Fruit fly (Drosophila melanogaster) whole organism, prepupa: ENCODE results near the gene CG33647.

Experiments
- CG10631 ChIP-seq: fragments of 200-800 bp; sonication (Bioruptor generic); optimal IDR thresholded peaks from 2 replicates; lab custom pipeline; 2016; ENCODE audit warnings: missing biosample characterization, missing genetic modification characterization
- CG11762 ChIP-seq: fragments of 200-800 bp; sonication (Bioruptor generic); optimal IDR thresholded peaks from 3 replicates; lab custom pipeline; 2016; ENCODE audit warnings: missing biosample characterization, missing genetic modification characterization; ENCODE audit not compliant: insufficient read depth
- CG1621 ChIP-seq: fragments of 200-800 bp; sonication (Bioruptor generic); optimal IDR thresholded peaks from 3 replicates; lab custom pipeline; 2018; ENCODE audit warnings: missing biosample characterization, mild to moderate bottlenecking, missing genetic modification characterization
- CG16779 ChIP-seq: fragments of 200-800 bp; sonication (Bioruptor generic); optimal IDR thresholded peaks from 3 replicates; lab custom pipeline; 2017; ENCODE audit warnings: missing biosample characterization, mild to moderate bottlenecking, missing genetic modification characterization
- CG3032 ChIP-seq: fragments of 200-800 bp; optimal IDR thresholded peaks from 2 replicates; lab custom pipeline; 2019; ENCODE audit warnings: missing biosample characterization, mild to moderate bottlenecking, missing genetic modification characterization, moderate library complexity
- CG3919 ChIP-seq: fragments of 200-800 bp; sonication (Bioruptor generic); optimal IDR thresholded peaks from 3 replicates; lab custom pipeline; 2016; ENCODE audit warnings: missing biosample characterization, missing genetic modification characterization
- CG6163 ChIP-seq: fragments of 200-800 bp; sonication (Bioruptor generic); IDR thresholded peaks from 3 replicates; pipeline ENCODE4 v1.3.6; 2022; ENCODE audit warnings: missing biosample characterization, missing genetic modification characterization
- CG6792 ChIP-seq: fragments of 200-800 bp; sonication (Bioruptor generic); optimal IDR thresholded peaks from 3 replicates; lab custom pipeline; 2016; ENCODE audit warnings: missing biosample characterization, missing genetic modification characterization
- CG6808 ChIP-seq: fragments of 200-800 bp; sonication (Bioruptor generic); optimal IDR thresholded peaks from 3 replicates; lab custom pipeline; 2017; ENCODE audit warnings: missing biosample characterization, missing genetic modification characterization, mild to moderate bottlenecking, moderate library complexity, missing genetic modification reagents
- CG8119 ChIP-seq: fragments of 200-800 bp; sonication (Bioruptor generic); IDR thresholded peaks from 3 replicates; pipeline ENCODE4 v1.3.6; 2022; ENCODE audit warnings: missing biosample characterization, missing genetic modification characterization
- CG8319 ChIP-seq: fragments of 200-800 bp; sonication (Bioruptor generic); optimal IDR thresholded peaks from 3 replicates; lab custom pipeline; 2016; ENCODE audit warnings: missing biosample characterization, missing genetic modification characterization
- CG9139 ChIP-seq: fragments of 200-800 bp; sonication (Bioruptor generic); optimal IDR thresholded peaks from 3 replicates; lab custom pipeline; 2017; ENCODE audit warnings: missing biosample characterization, mild to moderate bottlenecking, missing genetic modification characterization
- Eip78C ChIP-seq: fragments of 200-800 bp; sonication (Bioruptor generic); peaks from one replicate; lab custom pipeline; 2016; ENCODE audit warnings: missing biosample characterization, missing genetic modification characterization
- Eip93F ChIP-seq: fragments of 200-800 bp; sonication (Bioruptor generic); optimal IDR thresholded peaks from 2 replicates; lab custom pipeline; 2016; ENCODE audit warnings: missing biosample characterization, mild to moderate bottlenecking, missing genetic modification characterization
- Ets96B ChIP-seq: fragments of 200-800 bp; optimal IDR thresholded peaks from 2 replicates; lab custom pipeline; 2019; ENCODE audit warnings: missing biosample characterization, mild to moderate bottlenecking, missing genetic modification characterization, moderate library complexity
- Gug ChIP-seq: fragments of 200-800 bp; sonication (Bioruptor generic); IDR thresholded peaks from 2 replicates; pipeline ENCODE4 v1.3.6; 2022; ENCODE audit warnings: missing biosample characterization, missing genetic modification characterization
- Hr38 ChIP-seq: sonication (Bioruptor generic); optimal IDR thresholded peaks from 2 replicates; lab custom pipeline; 2016; ENCODE audit warnings: missing biosample characterization, missing genetic modification characterization
- Lpt ChIP-seq: fragments of 200-800 bp; sonication (Bioruptor generic); optimal IDR thresholded peaks from 3 replicates; lab custom pipeline; 2016; ENCODE audit warnings: missing biosample characterization, missing genetic modification characterization
- Smox ChIP-seq: fragments of 200-800 bp; sonication (Bioruptor generic); optimal IDR thresholded peaks from 3 replicates; lab custom pipeline; 2016; ENCODE audit warnings: missing biosample characterization, missing genetic modification characterization
- Sox102F ChIP-seq: fragments of 200-800 bp; sonication (Bioruptor generic); optimal IDR thresholded peaks from 2 replicates; lab custom pipeline; 2016; ENCODE audit warnings: missing biosample characterization, mild to moderate bottlenecking, missing genetic modification characterization
- Sox14 ChIP-seq: fragments of 200-800 bp; sonication (Bioruptor generic); optimal IDR thresholded peaks from 3 replicates; lab custom pipeline; 2016; ENCODE audit warnings: missing biosample characterization, missing genetic modification characterization
- Sox15 ChIP-seq: fragments of 200-800 bp; sonication (Bioruptor generic); optimal IDR thresholded peaks from 3 replicates; lab custom pipeline; 2016; ENCODE audit warnings: missing biosample characterization, missing genetic modification characterization
- dac ChIP-seq: fragments of 200-800 bp; sonication (Bioruptor generic); optimal IDR thresholded peaks from 2 replicates; lab custom pipeline; 2017; ENCODE audit warnings: missing biosample characterization, mild to moderate bottlenecking, missing genetic modification characterization
- dsx ChIP-seq: fragments of 200-800 bp; optimal IDR thresholded peaks from 3 replicates; lab custom pipeline; 2019; ENCODE audit warnings: missing biosample characterization, mild to moderate bottlenecking, missing genetic modification characterization, moderate library complexity; ENCODE audit not compliant: poor library complexity, severe bottlenecking
- eg ChIP-seq: fragments of 200-800 bp; sonication (Bioruptor generic); IDR thresholded peaks from 3 replicates; pipeline ENCODE4 v1.3.6; 2022; ENCODE audit warnings: missing biosample characterization, missing genetic modification characterization
- esn ChIP-seq: fragments of 200-800 bp; sonication (Bioruptor generic); optimal IDR thresholded peaks from 2 replicates; lab custom pipeline; 2016; ENCODE audit warnings: missing biosample characterization, mild to moderate bottlenecking, missing genetic modification characterization, moderate library complexity
- fkh ChIP-seq: fragments of 200-800 bp; sonication (Bioruptor generic); optimal IDR thresholded peaks from 3 replicates; lab custom pipeline; 2017; ENCODE audit warnings: missing biosample characterization, mild to moderate bottlenecking, missing genetic modification characterization, moderate library complexity
- lz ChIP-seq: fragments of 200-800 bp; sonication (Bioruptor generic); optimal IDR thresholded peaks from 3 replicates; lab custom pipeline; 2016; ENCODE audit warnings: missing biosample characterization, missing genetic modification characterization
- pdm3 ChIP-seq: fragments of 200-800 bp; sonication (Bioruptor generic); optimal IDR thresholded peaks from 3 replicates; lab custom pipeline; 2016; ENCODE audit warnings: missing biosample characterization, missing genetic modification characterization
- svp ChIP-seq: fragments of 200-800 bp; sonication (Bioruptor generic); peaks from one replicate; lab custom pipeline; 2016; ENCODE audit warnings: missing biosample characterization, missing genetic modification characterization
- topi ChIP-seq: fragments of 200-800 bp; sonication (Bioruptor generic); optimal IDR thresholded peaks from 3 replicates; lab custom pipeline; 2016; ENCODE audit warnings: missing biosample characterization, missing genetic modification characterization
- vri ChIP-seq: fragments of 200-800 bp; sonication (Bioruptor generic); optimal IDR thresholded peaks from 3 replicates; lab custom pipeline; 2016; ENCODE audit warnings: missing biosample characterization, mild to moderate bottlenecking, missing genetic modification characterization

Gene CG33647

DNA sequence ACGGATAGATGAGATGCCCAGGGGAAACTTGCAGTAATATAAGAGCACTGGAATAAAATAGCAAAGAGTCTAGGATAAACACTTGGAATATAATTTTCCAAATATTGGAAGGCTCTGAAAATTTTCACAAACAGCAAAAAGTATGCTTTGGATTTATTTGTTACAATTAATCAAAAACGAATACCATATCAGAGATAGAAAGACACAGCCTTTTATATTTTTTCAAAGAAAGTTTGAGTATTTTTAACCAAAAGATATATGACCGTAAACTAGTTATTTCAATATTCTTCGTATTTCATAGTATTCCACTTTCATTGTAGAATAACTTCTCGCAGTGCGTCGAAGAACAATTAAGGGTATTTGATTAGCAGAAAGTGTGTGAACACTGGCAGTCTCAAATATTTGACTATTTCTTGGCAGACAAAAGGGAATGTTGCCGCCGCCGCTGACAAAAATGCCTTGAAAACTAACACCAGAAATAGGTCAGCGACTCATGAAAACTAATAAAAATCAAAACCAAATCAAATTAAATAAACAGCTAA lies 7.2 kb upstream of the CG33647 start:
- TF ChIP-seq Smox (GFP tag; lab: Kevin White, UChicago) (no peak), Hr38 (no peak), Lpt (GFP tag; lab: Kevin White, UChicago) (no peak), CG16779 (tag; lab: Kevin White, UChicago) (no peak), CG9139 (GFP tag; lab: Kevin White, UChicago) (no peak), CG1621 (tag; lab: Kevin White, UChicago) (no peak), Ets96B (tag; lab: Kevin White, UChicago) (no peak), CG6163 (GFP tag; lab: Robert Waterston, UW) (no peak), pdm3 (GFP tag; lab: Kevin White, UChicago) (no peak), eg (GFP tag; lab: Robert Waterston, UW) (no peak), Eip93F (GFP tag; lab: Kevin White, UChicago) (no peak), lz (GFP tag; lab: Kevin White, UChicago) (no peak), Sox15 (no peak)

dm6 chr3L:19229491-19229890 lies 6.7 kb upstream of the CG33647 start:
- TF ChIP-seq CG10631 (GFP tag; lab: Kevin White, UChicago), result no peak
- no peak for TF ChIP-seq CG8319 (GFP tag; lab: Kevin White, UChicago)
- TF ChIP-seq CG6792 (GFP tag; lab: Kevin White, UChicago), result no peak
- TF ChIP-seq CG6163 (GFP tag; lab: Robert Waterston, UW), result no peak
- TF ChIP-seq CG8119 (GFP tag; lab: Robert Waterston, UW), result no peak
- TF ChIP-seq dsx (GFP tag; lab: Kevin White, UChicago), result no peak
- TF ChIP-seq svp (GFP tag; lab: Kevin White, UChicago), result no peak
- TF ChIP-seq CG16779 (tag; lab: Kevin White, UChicago), result no peak
- TF ChIP-seq CG11762 (GFP tag; lab: Kevin White, UChicago), result no peak
- TF ChIP-seq Gug (GFP tag; lab: Robert Waterston, UW), result no peak
- no peak for TF ChIP-seq topi (GFP tag; lab: Kevin White, UChicago)
- TF ChIP-seq Eip93F (GFP tag; lab: Kevin White, UChicago), result no peak

dm6 chr3L:19230801-19231547 lies 5.2 kb upstream of the CG33647 start:
- TF ChIP-seq CG3919, result peak; percentile 10
- TF ChIP-seq pdm3 (GFP tag; lab: Kevin White, UChicago), result no peak
- TF ChIP-seq fkh, result no peak
- no peak for TF ChIP-seq dac (GFP tag; lab: Kevin White, UChicago)
- TF ChIP-seq svp (GFP tag; lab: Kevin White, UChicago), result peak; percentile 16
- TF ChIP-seq vri (GFP tag; lab: Kevin White, UChicago), result no peak
- peak; percentile 9 for TF ChIP-seq esn
- peak; percentile 48 for TF ChIP-seq Eip78C
- TF ChIP-seq Sox102F, result no peak
- no peak for TF ChIP-seq Smox (GFP tag; lab: Kevin White, UChicago)
- no peak for TF ChIP-seq CG3032 (tag; lab: Kevin White, UChicago)
- no peak for TF ChIP-seq CG6808 (GFP tag; lab: Kevin White, UChicago)
- peak; percentile 28 for TF ChIP-seq Ets96B (tag; lab: Kevin White, UChicago)
- TF ChIP-seq Lpt (GFP tag; lab: Kevin White, UChicago), result no peak
- TF ChIP-seq CG11762 (GFP tag; lab: Kevin White, UChicago), result no peak
- no peak for TF ChIP-seq Sox14 (GFP tag; lab: Kevin White, UChicago)

DNA sequence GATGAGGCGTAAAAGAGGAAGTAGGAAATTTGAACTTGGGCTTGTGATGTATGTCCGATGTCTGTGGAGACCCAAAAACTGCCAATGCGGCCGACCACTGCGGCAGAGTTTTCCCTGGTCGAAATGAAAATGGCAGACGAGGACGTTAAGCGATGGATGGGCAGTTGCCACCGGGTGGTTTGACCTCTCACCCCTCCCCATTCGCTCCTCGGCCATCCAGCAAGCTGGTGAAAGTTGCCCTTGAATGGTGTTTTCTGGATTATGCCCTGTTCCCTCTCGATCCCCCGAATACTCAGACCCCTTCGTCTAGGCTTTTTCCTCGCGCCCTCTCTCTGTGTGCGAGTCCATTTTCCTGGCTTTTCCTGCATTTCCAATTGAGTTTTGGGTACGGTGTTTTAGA lies 4.6 kb upstream of the CG33647 start:
- no peak for TF ChIP-seq Eip93F (GFP tag; lab: Kevin White, UChicago)
- peak; percentile 17 for TF ChIP-seq svp (GFP tag; lab: Kevin White, UChicago)
- TF ChIP-seq, all 60 proteins: peak for 1
